Worm (Caenorhabditis elegans) whole organism, young adult: ENCODE measurements around the gene H20J04.9.

ENCODE experiments used
- F22D6.2 ChIP-seq: sonication (generic microtip); optimal IDR thresholded peaks from 2 replicates; lab custom pipeline; 2016; ENCODE audit warnings: mild to moderate bottlenecking, missing genetic modification characterization, missing compliant biosample characterization
- ZK185.1 ChIP-seq: sonication (generic microtip); optimal IDR thresholded peaks from 2 replicates; lab custom pipeline; 2016; ENCODE audit warnings: mild to moderate bottlenecking, missing genetic modification characterization, missing compliant biosample characterization; ENCODE audit not compliant: poor library complexity, severe bottlenecking
- akir-1 ChIP-seq: fragments of 200-800 bp; sonication (Bioruptor generic); optimal IDR thresholded peaks from 2 replicates; lab custom pipeline; 2018; ENCODE audit warnings: mild to moderate bottlenecking, missing genetic modification characterization, moderate library complexity, missing compliant biosample characterization
- ama-1 ChIP-seq, 3 experiments: fragments of 150-350 bp in 1 of 3; sonication (generic microtip) in 2 of 3; optimal IDR thresholded peaks; 2 replicates each; lab custom pipeline; 2014 to 2018; ENCODE audit warnings: missing biosample characterization in 2 of 3, missing genetic modification characterization in 2 of 3, missing genetic modification reagents in 2 of 3
- ceh-100 ChIP-seq: fragments of 200-800 bp; sonication (Bioruptor generic); IDR thresholded peaks from 2 replicates; pipeline ENCODE4 v1.3.6; 2022; ENCODE audit warnings: missing genetic modification reagents, missing genetic modification characterization, missing compliant biosample characterization
- dox-1 ChIP-seq: fragments of 200-800 bp; sonication (Bioruptor generic); IDR thresholded peaks from 2 replicates; pipeline ENCODE4 v1.3.6; 2022; ENCODE audit warnings: missing genetic modification reagents, missing genetic modification characterization, missing compliant biosample characterization
- gei-17 ChIP-seq: fragments of 200-800 bp; sonication (Bioruptor generic); optimal IDR thresholded peaks from 2 replicates; lab custom pipeline; 2018; ENCODE audit warnings: mild to moderate bottlenecking, missing genetic modification characterization, missing compliant biosample characterization
- him-1 ChIP-seq: sonication (generic microtip); optimal IDR thresholded peaks from 2 replicates; lab custom pipeline; 2016; ENCODE audit warnings: missing genotype, missing genetic modification reagents, missing genetic modification characterization, missing compliant biosample characterization
- hlh-26 ChIP-seq: fragments of 200-800 bp; sonication (Bioruptor generic); conservative IDR thresholded peaks from 2 replicates; pipeline ENCODE4 v1.3.6; 2022; ENCODE audit warnings: missing genetic modification reagents, missing genetic modification characterization, missing compliant biosample characterization
- let-526 ChIP-seq: fragments of 200-800 bp; sonication (Bioruptor generic); IDR thresholded peaks from 2 replicates; pipeline ENCODE4 v1.3.6; 2022; ENCODE audit warnings: missing genetic modification reagents, missing genetic modification characterization, missing compliant biosample characterization
- unc-130 ChIP-seq: sonication (generic microtip); optimal IDR thresholded peaks from 2 replicates; lab custom pipeline; 2016; ENCODE audit warnings: missing genetic modification reagents, missing genetic modification characterization, missing compliant biosample characterization
- ztf-18 ChIP-seq: sonication (generic microtip); optimal IDR thresholded peaks from 2 replicates; lab custom pipeline; 2016; ENCODE audit warnings: missing genotype, mild to moderate bottlenecking, missing genetic modification characterization, missing compliant biosample characterization

DNA sequence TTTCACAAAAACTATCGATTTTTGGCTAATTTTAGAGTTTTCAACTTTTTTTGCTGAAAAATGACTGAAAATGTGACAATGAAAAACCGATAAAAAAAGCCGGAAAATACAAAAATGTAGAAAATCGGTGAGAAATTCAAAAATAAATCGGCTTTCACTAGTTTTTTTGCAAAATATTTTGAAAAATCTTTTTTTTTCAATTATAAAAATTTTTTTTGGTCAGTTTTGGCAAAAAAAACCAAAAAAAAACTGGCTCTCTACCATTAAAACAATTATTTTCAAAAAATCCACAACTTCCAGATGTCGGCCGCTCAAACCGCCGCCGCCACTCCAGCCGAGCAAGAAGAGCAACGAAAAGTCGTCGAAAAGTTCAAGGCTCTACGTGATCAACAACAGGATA is 24.6 kb upstream of the H20J04.9 start, which contains the start of gene pfd-2:
- TF ChIP-seq hlh-26 (GFP tag; lab: Robert Waterston, UW), result no peak
- no peak for TF ChIP-seq ZK185.1 (tag; lab: Kevin White, UChicago)
- TF ChIP-seq dox-1, result no peak
- no peak for TF ChIP-seq him-1 (tag; lab: Kevin White, UChicago)
- TF ChIP-seq unc-130, result no peak
- TF ChIP-seq ama-1 (optimal IDR thresholded peaks at IDR 0.05; lab: Kevin White, UChicago), result no peak
- no peak for TF ChIP-seq ama-1 (GFP tag; optimal IDR thresholded peaks at IDR 0.05; lab: Kevin White, UChicago)
- TF ChIP-seq gei-17 (GFP tag; lab: Kevin White, UChicago), result no peak
- TF ChIP-seq ceh-100, result no peak
- TF ChIP-seq ztf-18 (tag; lab: Kevin White, UChicago), result no peak
- no peak for TF ChIP-seq let-526 (GFP tag; lab: Robert Waterston, UW)
- TF ChIP-seq F22D6.2, result no peak
- no peak for TF ChIP-seq akir-1 (GFP tag; lab: Kevin White, UChicago)
